Fruit fly (Drosophila melanogaster) whole organism, prepupa: Measurements from ENCODE around the gene blot.

ENCODE experiments used
- CG10631 ChIP-seq: fragments of 200-800 bp; sonication (Bioruptor generic); optimal IDR thresholded peaks from 2 replicates; lab custom pipeline; 2016; ENCODE audit warnings: missing biosample characterization, missing genetic modification characterization
- CG16779 ChIP-seq: fragments of 200-800 bp; sonication (Bioruptor generic); optimal IDR thresholded peaks from 3 replicates; lab custom pipeline; 2017; ENCODE audit warnings: missing biosample characterization, mild to moderate bottlenecking, missing genetic modification characterization
- CG32006 ChIP-seq: fragments of 200-800 bp; sonication (Bioruptor generic); optimal IDR thresholded peaks from 3 replicates; lab custom pipeline; 2017; ENCODE audit warnings: missing biosample characterization, mild to moderate bottlenecking, missing genetic modification characterization
- CG34406 ChIP-seq: fragments of 200-800 bp; sonication (Bioruptor generic); optimal IDR thresholded peaks from 3 replicates; lab custom pipeline; 2016; ENCODE audit warnings: missing biosample characterization, missing genetic modification characterization
- CG6163 ChIP-seq: fragments of 200-800 bp; sonication (Bioruptor generic); IDR thresholded peaks from 3 replicates; pipeline ENCODE4 v1.3.6; 2022; ENCODE audit warnings: missing biosample characterization, missing genetic modification characterization
- CG6276 ChIP-seq: fragments of 200-800 bp; sonication (Bioruptor generic); optimal IDR thresholded peaks from 2 replicates; lab custom pipeline; 2017; ENCODE audit warnings: missing biosample characterization, mild to moderate bottlenecking, missing genetic modification characterization
- Met ChIP-seq: fragments of 200-800 bp; sonication (Bioruptor generic); optimal IDR thresholded peaks from 3 replicates; lab custom pipeline; 2016; ENCODE audit warnings: missing biosample characterization, missing genetic modification characterization
- Smox ChIP-seq: fragments of 200-800 bp; sonication (Bioruptor generic); optimal IDR thresholded peaks from 3 replicates; lab custom pipeline; 2016; ENCODE audit warnings: missing biosample characterization, missing genetic modification characterization
- dsx ChIP-seq: fragments of 200-800 bp; optimal IDR thresholded peaks from 3 replicates; lab custom pipeline; 2019; ENCODE audit warnings: missing biosample characterization, mild to moderate bottlenecking, missing genetic modification characterization, moderate library complexity; ENCODE audit not compliant: poor library complexity, severe bottlenecking
- esn ChIP-seq: fragments of 200-800 bp; sonication (Bioruptor generic); optimal IDR thresholded peaks from 2 replicates; lab custom pipeline; 2016; ENCODE audit warnings: missing biosample characterization, mild to moderate bottlenecking, missing genetic modification characterization, moderate library complexity
- salr ChIP-seq, 2 experiments: fragments of 200-800 bp; sonication (Bioruptor generic); optimal IDR thresholded peaks; 3 replicates each; lab custom pipeline; 2016 to 2018; ENCODE audit warnings: missing biosample characterization in 2 of 2, missing genetic modification characterization in 2 of 2, mild to moderate bottlenecking in 1 of 2
- topi ChIP-seq: fragments of 200-800 bp; sonication (Bioruptor generic); optimal IDR thresholded peaks from 3 replicates; lab custom pipeline; 2016; ENCODE audit warnings: missing biosample characterization, missing genetic modification characterization
- vri ChIP-seq: fragments of 200-800 bp; sonication (Bioruptor generic); optimal IDR thresholded peaks from 3 replicates; lab custom pipeline; 2016; ENCODE audit warnings: missing biosample characterization, mild to moderate bottlenecking, missing genetic modification characterization

dm6 chr3L:17420610-17421194 lies 612 bp downstream of the blot start:
- TF ChIP-seq CG10631 (GFP tag; lab: Kevin White, UChicago) (peak; percentile 83), esn (GFP tag; lab: Kevin White, UChicago) (peak; percentile 89), salr (GFP tag; optimal IDR thresholded peaks at IDR 0.05; lab: Kevin White, UChicago) (peak; percentile 14 to 76), Smox (peak; percentile 81), CG6276 (peak; percentile 5), Met (GFP tag; lab: Kevin White, UChicago) (peak; percentile 89), CG32006 (peak; percentile 68), dsx (GFP tag; lab: Kevin White, UChicago) (peak; percentile 78), CG6163 (no peak; the same call in 1 of the 3 replicates), vri (peak; percentile 47), CG34406 (GFP tag; lab: Kevin White, UChicago) (peak; percentile 84), CG16779 (tag; lab: Kevin White, UChicago) (peak; percentile 42), topi (GFP tag; lab: Kevin White, UChicago) (peak; percentile 88)
